Fruit fly (Drosophila melanogaster): ENCODE data around the gene Vha68-3.

Vha68-3 gene

DNA sequence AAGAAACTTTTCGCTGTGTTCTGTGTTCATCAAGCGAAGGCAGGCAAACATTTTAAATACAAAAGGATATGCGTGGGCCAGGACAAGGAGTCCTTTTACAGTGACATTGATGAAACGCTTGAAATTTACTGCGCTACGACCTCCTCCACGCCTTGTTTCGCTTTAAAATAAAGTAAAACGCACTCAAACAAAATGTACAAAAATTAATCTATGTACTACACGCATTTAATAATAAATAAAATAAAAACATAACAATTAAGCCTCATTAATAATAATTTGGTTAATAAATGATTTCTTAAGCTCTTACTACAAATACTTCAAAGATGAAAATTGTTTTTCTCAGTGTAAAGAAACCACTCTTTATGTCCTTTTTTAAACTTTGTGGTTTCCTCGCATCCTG, 6.5 kb downstream of the Vha68-3 start:
- no peak for TF ChIP-seq Hr83 (GFP tag; optimal IDR thresholded peaks at IDR 0.05; ENCODE audit: poor library complexity, severe bottlenecking)
- TF ChIP-seq br (GFP tag; optimal IDR thresholded peaks at IDR 0.05), result no peak
- no peak for TF ChIP-seq CG9705 (GFP tag; optimal IDR thresholded peaks at IDR 0.05)
- no peak for TF ChIP-seq Rel (GFP tag; optimal IDR thresholded peaks at IDR 0.05)
- no peak for TF ChIP-seq Rel (tag; optimal IDR thresholded peaks at IDR 0.05)
- TF ChIP-seq Myc (optimal IDR thresholded peaks at IDR 0.05), result no peak
- TF ChIP-seq usp (GFP tag; optimal IDR thresholded peaks at IDR 0.05), result no peak
- TF ChIP-seq Sp1 (GFP tag; optimal IDR thresholded peaks at IDR 0.05), result no peak
- TF ChIP-seq Hr78 (GFP tag; optimal IDR thresholded peaks at IDR 0.05), result no peak
- TF ChIP-seq HLH106 (tag; optimal IDR thresholded peaks at IDR 0.05), result no peak
- no peak for TF ChIP-seq Dif (GFP tag; optimal IDR thresholded peaks at IDR 0.05; ENCODE audit: partially characterized antibody)
- no peak for TF ChIP-seq Hnf4 (GFP tag; optimal IDR thresholded peaks at IDR 0.05)
- no peak for TF ChIP-seq N (GFP tag; optimal IDR thresholded peaks at IDR 0.05)
- no peak for TF ChIP-seq sv (GFP tag; optimal IDR thresholded peaks at IDR 0.05)
- no peak for TF ChIP-seq fru (GFP tag; optimal IDR thresholded peaks at IDR 0.05)
- no peak for TF ChIP-seq dmrt93B (GFP tag; optimal IDR thresholded peaks at IDR 0.05)
- no peak for TF ChIP-seq woc (GFP tag; optimal IDR thresholded peaks at IDR 0.05)
- TF ChIP-seq dl (GFP tag; optimal IDR thresholded peaks at IDR 0.05; ENCODE audit: insufficient read depth in 1 of 2, partially characterized antibody in 2 of 2), result no peak
- no peak for TF ChIP-seq jim (GFP tag; optimal IDR thresholded peaks at IDR 0.05)
- TF ChIP-seq sage (GFP tag; optimal IDR thresholded peaks at IDR 0.05), result no peak
- TF ChIP-seq Jra (GFP tag; optimal IDR thresholded peaks at IDR 0.05), result no peak

DNA sequence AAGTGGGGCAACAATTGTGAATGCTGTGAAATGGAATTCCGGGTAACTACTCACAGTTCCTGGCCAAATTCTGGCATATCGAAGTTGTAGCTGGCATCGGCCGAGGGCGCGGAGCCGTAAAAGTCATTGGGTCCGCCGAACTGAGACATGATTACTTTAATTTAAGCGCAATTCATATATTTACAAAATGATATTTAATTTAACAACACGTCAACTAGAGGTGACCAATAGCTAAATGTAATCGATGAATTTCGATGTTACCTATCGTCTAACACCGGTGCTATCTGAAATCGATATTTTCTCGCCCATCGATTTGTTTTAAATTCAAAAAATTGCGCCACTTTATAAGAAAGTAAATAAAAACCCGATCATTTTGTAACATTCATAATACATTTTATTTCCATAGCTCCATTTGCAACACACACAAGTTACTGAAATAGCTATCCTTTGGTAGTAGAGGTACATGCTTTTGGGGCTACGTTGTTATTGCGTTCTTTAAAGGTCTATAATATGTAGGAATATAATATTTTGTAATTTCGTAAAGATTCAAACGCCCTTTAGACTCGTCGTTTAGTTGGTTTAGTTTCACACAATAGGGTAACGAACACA, 21.9 kb downstream of the Vha68-3 start, which contains the start of gene Yip1d1:
Yip1d1 (minus strand) TSS at position 243 of the 609 bp plus-strand sequence.
- no peak for TF ChIP-seq Dif (GFP tag; optimal IDR thresholded peaks at IDR 0.05; ENCODE audit: partially characterized antibody)
- no peak for TF ChIP-seq dsf (GFP tag; optimal IDR thresholded peaks at IDR 0.05; ENCODE audit: borderline replicate concordance)
- TF ChIP-seq dmrt93B (GFP tag; optimal IDR thresholded peaks at IDR 0.05), result no peak
- TF ChIP-seq Abd-B (GFP tag; optimal IDR thresholded peaks at IDR 0.05), result no peak
- TF ChIP-seq woc (GFP tag; optimal IDR thresholded peaks at IDR 0.05), result no peak

DNA sequence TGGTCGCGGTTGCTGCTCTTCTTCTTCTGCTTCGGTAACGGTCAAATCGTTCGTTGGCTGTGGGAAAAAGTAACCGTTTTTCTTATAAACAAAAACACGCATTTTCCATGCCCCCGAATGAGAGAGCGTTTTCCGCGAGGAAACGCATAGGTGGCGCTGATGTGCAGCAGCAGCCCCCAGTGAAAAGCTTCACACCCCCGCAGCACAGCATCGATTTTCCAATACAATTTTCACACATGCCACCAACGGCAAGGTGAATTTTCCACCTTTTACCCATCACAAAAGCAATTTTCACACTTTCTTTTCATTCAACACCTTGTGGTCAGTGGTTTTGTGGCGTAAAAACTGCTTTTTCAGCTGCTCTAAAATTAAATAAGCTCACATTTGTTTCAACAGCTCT, 25.1 kb downstream of the Vha68-3 start:
- no peak for TF ChIP-seq Hr78 (GFP tag; optimal IDR thresholded peaks at IDR 0.05)
- TF ChIP-seq CG32264 (GFP tag; optimal IDR thresholded peaks at IDR 0.05), result no peak
- no peak for TF ChIP-seq fru (GFP tag; optimal IDR thresholded peaks at IDR 0.05)
- TF ChIP-seq Rel (GFP tag; optimal IDR thresholded peaks at IDR 0.05), result no peak
- no peak for TF ChIP-seq Rel (tag; optimal IDR thresholded peaks at IDR 0.05)
- TF ChIP-seq Dif (GFP tag; optimal IDR thresholded peaks at IDR 0.05; ENCODE audit: partially characterized antibody), result no peak
- TF ChIP-seq pan (optimal IDR thresholded peaks at IDR 0.05), result no peak
- TF ChIP-seq psq (GFP tag; optimal IDR thresholded peaks at IDR 0.05), result no peak
- TF ChIP-seq CG9705 (GFP tag; optimal IDR thresholded peaks at IDR 0.05), result no peak
- TF ChIP-seq Sp1 (GFP tag; optimal IDR thresholded peaks at IDR 0.05), result no peak

DNA sequence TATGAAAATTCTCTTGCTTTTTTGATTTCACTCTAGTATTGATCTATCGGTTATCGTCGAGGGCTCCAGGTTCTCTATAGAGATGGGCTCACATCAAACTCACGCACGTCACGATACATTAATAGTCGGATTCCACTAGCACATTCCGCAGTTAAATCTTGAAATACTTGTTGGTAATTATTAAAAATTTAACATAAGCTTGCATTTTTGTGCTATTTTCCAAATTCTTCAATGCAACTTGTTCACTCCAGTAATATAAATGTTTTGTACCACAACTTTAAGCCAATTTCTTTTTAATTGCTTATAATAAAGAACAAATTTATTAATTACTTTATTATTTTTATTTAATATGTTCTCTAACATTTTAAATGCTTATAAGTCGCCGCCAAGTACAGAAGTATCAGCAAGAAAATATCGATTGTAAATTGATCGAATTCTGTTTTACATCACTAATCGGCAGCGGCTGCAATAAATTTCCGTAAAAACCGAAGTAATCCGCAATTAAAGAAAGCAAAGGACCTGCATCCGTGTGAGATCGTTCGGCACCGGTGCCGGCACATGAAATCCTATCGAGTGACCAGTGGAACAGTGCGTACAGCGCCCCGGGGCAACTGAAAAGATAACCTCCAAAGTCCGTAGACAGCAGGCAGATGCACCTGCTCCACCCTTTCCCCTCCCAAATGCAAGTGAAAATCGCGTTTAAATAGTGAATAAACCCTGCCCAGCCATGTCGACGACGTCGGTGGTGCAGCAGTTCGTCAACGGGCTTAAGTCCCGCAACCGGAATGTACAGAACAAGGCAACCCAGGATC, 25.7 kb downstream of the Vha68-3 start, which contains the start of the genes Vha68-1 and mTor:
Vha68-1 (minus strand) TSS at position 49 of the 812 bp plus-strand sequence.
mTor (plus strand) TSS at position 422 of the 812 bp plus-strand sequence.
- TF ChIP-seq Dfd (GFP tag; optimal IDR thresholded peaks at IDR 0.05), result no peak
- TF ChIP-seq usp (GFP tag; optimal IDR thresholded peaks at IDR 0.05), result no peak
- TF ChIP-seq Rel (GFP tag; optimal IDR thresholded peaks at IDR 0.05), result no peak
- peak; percentile 11 for TF ChIP-seq Rel (tag; optimal IDR thresholded peaks at IDR 0.05)
- TF ChIP-seq jim (GFP tag; optimal IDR thresholded peaks at IDR 0.05), result no peak
- peak; percentile 63 for TF ChIP-seq psq (GFP tag; optimal IDR thresholded peaks at IDR 0.05)
- no peak for TF ChIP-seq Vsx2 (GFP tag; optimal IDR thresholded peaks at IDR 0.05; ENCODE audit: partially characterized antibody)
- no peak for TF ChIP-seq GATAd (GFP tag; optimal IDR thresholded peaks at IDR 0.05)
- peak in 1 of 2 experiments; percentile 81 for TF ChIP-seq foxo (GFP tag; optimal IDR thresholded peaks at IDR 0.05)
- TF ChIP-seq HLH106 (tag; optimal IDR thresholded peaks at IDR 0.05), result peak; percentile 82
- peak; percentile 63 for TF ChIP-seq fru (GFP tag; optimal IDR thresholded peaks at IDR 0.05)
- TF ChIP-seq OdsH (GFP tag; optimal IDR thresholded peaks at IDR 0.05), result peak; percentile 52
- no peak for TF ChIP-seq Jra (GFP tag; optimal IDR thresholded peaks at IDR 0.05)
- no peak for TF ChIP-seq sage (GFP tag; optimal IDR thresholded peaks at IDR 0.05)
- peak; percentile 44 for TF ChIP-seq Hr83 (GFP tag; optimal IDR thresholded peaks at IDR 0.05; ENCODE audit: poor library complexity, severe bottlenecking)
- TF ChIP-seq Myc (optimal IDR thresholded peaks at IDR 0.05), result no peak
- TF ChIP-seq brk (GFP tag; optimal IDR thresholded peaks at IDR 0.05), result no peak
- TF ChIP-seq br (GFP tag; optimal IDR thresholded peaks at IDR 0.05), result no peak
- TF ChIP-seq CG9705 (GFP tag; optimal IDR thresholded peaks at IDR 0.05), result peak; percentile 46
- no peak for TF ChIP-seq tai (GFP tag; optimal IDR thresholded peaks at IDR 0.05)
- TF ChIP-seq dmrt93B (GFP tag; optimal IDR thresholded peaks at IDR 0.05), result no peak
- TF ChIP-seq lola (GFP tag; optimal IDR thresholded peaks at IDR 0.05), result no peak
- TF ChIP-seq h (GFP tag; optimal IDR thresholded peaks at IDR 0.05), result peak; percentile 69
- peak; percentile 18 for TF ChIP-seq CG32264 (GFP tag; optimal IDR thresholded peaks at IDR 0.05)
- no peak for TF ChIP-seq woc (GFP tag; optimal IDR thresholded peaks at IDR 0.05)
- no peak for TF ChIP-seq dl (GFP tag; optimal IDR thresholded peaks at IDR 0.05; ENCODE audit: insufficient read depth in 1 of 2, partially characterized antibody in 2 of 2)
- TF ChIP-seq Abd-B (GFP tag; optimal IDR thresholded peaks at IDR 0.05), result no peak
- TF ChIP-seq Sp1 (GFP tag; optimal IDR thresholded peaks at IDR 0.05), result no peak
- TF ChIP-seq N (GFP tag; optimal IDR thresholded peaks at IDR 0.05), result peak; percentile 85
- no peak for TF ChIP-seq dsf (GFP tag; optimal IDR thresholded peaks at IDR 0.05; ENCODE audit: borderline replicate concordance)
- no peak for TF ChIP-seq pan (optimal IDR thresholded peaks at IDR 0.05)
- TF ChIP-seq sv (GFP tag; optimal IDR thresholded peaks at IDR 0.05), result peak; percentile 68
- no peak for TF ChIP-seq Hnf4 (GFP tag; optimal IDR thresholded peaks at IDR 0.05)
- no peak for TF ChIP-seq CrebA (GFP tag; optimal IDR thresholded peaks at IDR 0.05; ENCODE audit: borderline replicate concordance)
- TF ChIP-seq rgr (GFP tag; optimal IDR thresholded peaks at IDR 0.05), result peak; percentile 77
